Fruit fly (Drosophila melanogaster): ENCODE results near the gene CG42819.

dm6 chr2L:8384985-8385519, 4.1 kb downstream of the CG42819 start:
- no peak for TF ChIP-seq CG15710 (tag; optimal IDR thresholded peaks at IDR 0.05)
- TF ChIP-seq CG34367 (tag; optimal IDR thresholded peaks at IDR 0.05), result no peak
- TF ChIP-seq CG13204 (GFP tag; optimal IDR thresholded peaks at IDR 0.05), result no peak
- no peak for TF ChIP-seq CG12605 (GFP tag; IDR thresholded peaks at IDR 0.05)
- no peak for TF ChIP-seq Snoo (tag; optimal IDR thresholded peaks at IDR 0.05)
